Worm (Caenorhabditis elegans): ENCODE data around the gene cox-14.

Gene cox-14

ce11 chrIII:10209703-10210102 is 9.0 kb upstream of the cox-14 start, which contains the start of gene T20G5.9 (continued):
- TF ChIP-seq C06A6.2 (GFP tag; conservative IDR thresholded peaks at IDR 0.05) = no peak
- TF ChIP-seq C17E4.6 (GFP tag; IDR thresholded peaks at IDR 0.05) = no peak
- TF ChIP-seq lin-35 (GFP tag; optimal IDR thresholded peaks at IDR 0.05) = no peak
- no peak for TF ChIP-seq sdz-38 (tag; optimal IDR thresholded peaks at IDR 0.05)
- 0 out of 2 replicates have a peak, but pooled peaks have one; percentile 6 for TF ChIP-seq Y53G8AR.9 (GFP tag; conservative IDR thresholded peaks at IDR 0.05)
- TF ChIP-seq madf-3 (GFP tag; IDR thresholded peaks at IDR 0.05) = no peak
- no peak for TF ChIP-seq somi-1 (GFP tag; optimal IDR thresholded peaks at IDR 0.05)
- no peak for TF ChIP-seq hlh-12 (tag; optimal IDR thresholded peaks at IDR 0.05)
- no peak for TF ChIP-seq nhr-27 (tag; optimal IDR thresholded peaks at IDR 0.05)
- no peak for TF ChIP-seq him-1 (tag; optimal IDR thresholded peaks at IDR 0.05)
- TF ChIP-seq nhr-90 (tag; optimal IDR thresholded peaks at IDR 0.05) = no peak
- no peak for TF ChIP-seq ceh-58 (GFP tag; IDR thresholded peaks at IDR 0.05)
- no peak for TF ChIP-seq repo-1 (tag; optimal IDR thresholded peaks at IDR 0.05)
- TF ChIP-seq athp-1 (tag; optimal IDR thresholded peaks at IDR 0.05) = peak; percentile 57
- peak; percentile 49; the same call in 1 of the 2 replicates for TF ChIP-seq ceh-91 (GFP tag; IDR thresholded peaks at IDR 0.05)
- no peak for TF ChIP-seq attf-6 (GFP tag; IDR thresholded peaks at IDR 0.05)
- TF ChIP-seq hmg-20 (GFP tag; IDR thresholded peaks at IDR 0.05) = no peak
- no peak for TF ChIP-seq atf-7 (tag; optimal IDR thresholded peaks at IDR 0.05)
- TF ChIP-seq lin-54 (GFP tag; optimal IDR thresholded peaks at IDR 0.05) = peak; percentile 9
- TF ChIP-seq lir-1 (GFP tag; conservative IDR thresholded peaks at IDR 0.05) = no peak
- TF ChIP-seq D2030.7 (GFP tag; IDR thresholded peaks at IDR 0.05) = peak; percentile 48; the same call in 1 of the 2 replicates
- TF ChIP-seq madf-8 (GFP tag; conservative IDR thresholded peaks at IDR 0.05) = peak; percentile 72
- TF ChIP-seq egrh-3 (GFP tag; IDR thresholded peaks at IDR 0.05) = no peak
- no peak for TF ChIP-seq dpl-1 (GFP tag; optimal IDR thresholded peaks at IDR 0.05)
- peak; percentile 69 for TF ChIP-seq efl-1 (GFP tag; optimal IDR thresholded peaks at IDR 0.05)
- no peak for TF ChIP-seq F57A8.1 (GFP tag; optimal IDR thresholded peaks at IDR 0.05)
- TF ChIP-seq egl-18 (GFP tag; IDR thresholded peaks at IDR 0.05) = no peak
- no peak for TF ChIP-seq ceh-79 (tag; optimal IDR thresholded peaks at IDR 0.05)
- 0 out of 2 replicates have a peak, but pooled peaks have one; percentile 25 for TF ChIP-seq mcd-1 (GFP tag; IDR thresholded peaks at IDR 0.05)
- TF ChIP-seq ama-1 (optimal IDR thresholded peaks at IDR 0.05) = peak; percentile 31
- peak in 1 of 2 experiments; percentile 19 for TF ChIP-seq ama-1 (GFP tag; optimal IDR thresholded peaks at IDR 0.05)
- peak; percentile 87 for TF ChIP-seq madf-6 (GFP tag; IDR thresholded peaks at IDR 0.05)
- TF ChIP-seq ceh-40 (GFP tag; IDR thresholded peaks at IDR 0.05) = no peak
- no peak for TF ChIP-seq rec-8 (tag; optimal IDR thresholded peaks at IDR 0.05)
- TF ChIP-seq rcor-1 (GFP tag; IDR thresholded peaks at IDR 0.05) = peak; percentile 16; the same call in 1 of the 2 replicates
- no peak for TF ChIP-seq bed-2 (GFP tag; IDR thresholded peaks at IDR 0.05)
- no peak for TF ChIP-seq nhr-120 (GFP tag; IDR thresholded peaks at IDR 0.05)
- no peak for TF ChIP-seq F55B11.4 (tag; optimal IDR thresholded peaks at IDR 0.05; ENCODE audit: borderline replicate concordance, insufficient read depth)
- TF ChIP-seq nhr-80 (tag; optimal IDR thresholded peaks at IDR 0.05) = no peak
- TF ChIP-seq sptf-2 (GFP tag; optimal IDR thresholded peaks at IDR 0.05) = no peak
- no peak for TF ChIP-seq nfya-2 (GFP tag; IDR thresholded peaks at IDR 0.05)
- TF ChIP-seq hsf-1 (GFP tag; IDR thresholded peaks at IDR 0.05) = 0 out of 2 replicates have a peak, but pooled peaks have one; percentile 29
- no peak for TF ChIP-seq Y95B8A.8 (GFP tag; IDR thresholded peaks at IDR 0.05)
- TF ChIP-seq ztf-6 (GFP tag; IDR thresholded peaks at IDR 0.05) = no peak
- no peak for TF ChIP-seq unc-130 (GFP tag; optimal IDR thresholded peaks at IDR 0.05)
- TF ChIP-seq B0336.3 (GFP tag; IDR thresholded peaks at IDR 0.05) = 0 out of 2 replicates have a peak, but pooled peaks have one; percentile 11
- peak; percentile 31 for TF ChIP-seq hmg-1.2 (GFP tag; IDR thresholded peaks at IDR 0.05)
- TF ChIP-seq ztf-18 (tag; optimal IDR thresholded peaks at IDR 0.05) = no peak
- peak; percentile 61 for TF ChIP-seq hrde-1 (tag; optimal IDR thresholded peaks at IDR 0.05; ENCODE audit: borderline replicate concordance)
- 0 out of 2 replicates have a peak, but pooled peaks have one; percentile 44 for TF ChIP-seq ekl-4 (GFP tag; IDR thresholded peaks at IDR 0.05)
